Worm (Caenorhabditis elegans): ENCODE data around the gene F13A7.1.

- TF ChIP-seq mel-28 (tag; optimal IDR thresholded peaks at IDR 0.05; ENCODE audit: borderline replicate concordance) (no peak), lin-40 (tag; optimal IDR thresholded peaks at IDR 0.05) (no peak), rec-8 (tag; optimal IDR thresholded peaks at IDR 0.05) (no peak), mxl-1 (tag; optimal IDR thresholded peaks at IDR 0.05) (no peak), akir-1 (GFP tag; optimal IDR thresholded peaks at IDR 0.05) (no peak)
Observed at ce11 chrV:16368143-16368542, 9.6 kb downstream of the F13A7.1 start.
